Worm (Caenorhabditis elegans): ENCODE measurements around the gene srj-25.

The srj-25 gene

DNA sequence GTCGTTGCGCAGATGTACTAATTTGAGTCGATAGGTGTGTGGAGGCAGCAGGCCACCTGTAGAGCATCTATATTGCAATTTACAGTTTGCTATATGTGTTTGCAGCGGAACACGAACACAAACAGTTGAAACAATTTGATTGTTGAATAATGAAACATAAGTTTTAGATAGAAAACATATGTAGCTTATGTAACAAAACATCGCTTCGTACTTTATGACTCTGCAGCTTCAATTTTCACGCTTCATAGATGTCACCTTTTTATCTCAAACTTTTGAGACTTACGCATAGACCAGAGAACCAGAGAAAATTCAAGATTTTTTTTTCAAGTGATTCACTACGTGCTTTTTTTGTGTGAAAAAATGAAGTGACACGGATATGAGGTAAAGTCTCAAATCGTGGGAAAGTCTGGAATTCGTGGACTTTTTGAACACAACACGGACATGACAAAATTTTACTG lies 12.1 kb downstream of the srj-25 start, which contains the start of gene fbxb-72:
TSS of gene fbxb-72 (minus strand) at position 58 of the 458 bp plus-strand sequence.
- TF ChIP-seq ztf-23 (GFP tag; IDR thresholded peaks at IDR 0.05), result no peak
- no peak for TF ChIP-seq ref-1 (GFP tag; conservative IDR thresholded peaks at IDR 0.05)
- TF ChIP-seq flt-1 (GFP tag; IDR thresholded peaks at IDR 0.05), result peak; percentile 51; the same call in 1 of the 2 replicates

DNA sequence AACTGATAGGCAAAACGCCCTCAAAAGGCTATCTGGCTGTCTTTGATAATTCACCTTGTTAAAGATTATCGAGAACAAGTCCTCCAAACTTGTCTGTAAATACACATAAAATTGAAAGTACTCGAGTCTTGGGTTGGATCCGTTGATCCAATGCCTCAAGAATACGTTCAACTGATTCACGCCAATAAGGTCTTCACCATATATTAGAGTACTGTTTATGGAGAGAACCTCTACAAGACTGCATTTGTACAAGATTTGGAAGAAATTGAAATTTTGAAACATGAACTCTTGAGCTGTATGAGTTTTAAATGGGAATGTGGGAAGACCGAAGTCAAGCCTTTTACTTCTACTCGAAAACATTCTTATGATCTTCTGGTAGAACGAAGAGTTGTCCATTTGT lies 13.2 kb downstream of the srj-25 start:
- no peak for TF ChIP-seq tab-1 (GFP tag; IDR thresholded peaks at IDR 0.05)
- TF ChIP-seq T22C8.4 (GFP tag; IDR thresholded peaks at IDR 0.05), result no peak
- TF ChIP-seq ref-1 (GFP tag; conservative IDR thresholded peaks at IDR 0.05), result no peak
- no peak for TF ChIP-seq cog-1 (tag; optimal IDR thresholded peaks at IDR 0.05)
- TF ChIP-seq klf-2 (GFP tag; conservative IDR thresholded peaks at IDR 0.05), result no peak
- TF ChIP-seq ztf-23 (GFP tag; IDR thresholded peaks at IDR 0.05), result no peak
- no peak for TF ChIP-seq med-1 (GFP tag; optimal IDR thresholded peaks at IDR 0.05; ENCODE audit: insufficient read depth)
- TF ChIP-seq ztf-29 (GFP tag; IDR thresholded peaks at IDR 0.05), result no peak
- TF ChIP-seq flt-1 (GFP tag; IDR thresholded peaks at IDR 0.05), result no peak

DNA sequence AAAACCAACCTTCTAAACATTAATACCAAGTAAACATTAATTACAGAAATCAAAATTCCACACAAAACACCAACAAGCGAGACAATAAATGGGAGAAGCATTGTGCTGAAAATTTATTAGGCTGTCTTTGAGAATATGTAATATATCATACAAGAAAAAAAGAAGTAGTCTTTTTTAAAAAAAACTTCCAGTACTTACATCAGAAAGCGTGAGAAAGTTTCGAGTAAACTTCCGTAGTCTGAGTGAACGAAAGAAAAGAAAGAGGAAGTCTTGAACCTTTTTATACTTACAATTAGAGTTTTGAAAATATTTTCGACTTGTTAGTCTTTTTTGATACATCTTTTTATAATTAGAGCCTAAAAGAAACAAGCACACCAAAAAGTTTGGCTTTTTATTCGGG lies 16.3 kb downstream of the srj-25 start, which contains the start of gene srbc-40:
TSS of gene srbc-40 (minus strand) at position 101 of the 400 bp plus-strand sequence.
- TF ChIP-seq klf-2 (GFP tag; conservative IDR thresholded peaks at IDR 0.05) (no peak), ref-1 (GFP tag; conservative IDR thresholded peaks at IDR 0.05) (no peak), cog-1 (tag; optimal IDR thresholded peaks at IDR 0.05) (no peak), T22C8.4 (GFP tag; IDR thresholded peaks at IDR 0.05) (no peak), ztf-29 (GFP tag; IDR thresholded peaks at IDR 0.05) (no peak), med-1 (GFP tag; optimal IDR thresholded peaks at IDR 0.05; ENCODE audit: insufficient read depth) (no peak), tab-1 (GFP tag; IDR thresholded peaks at IDR 0.05) (no peak), ztf-23 (GFP tag; IDR thresholded peaks at IDR 0.05) (no peak), flt-1 (GFP tag; IDR thresholded peaks at IDR 0.05) (no peak)

DNA sequence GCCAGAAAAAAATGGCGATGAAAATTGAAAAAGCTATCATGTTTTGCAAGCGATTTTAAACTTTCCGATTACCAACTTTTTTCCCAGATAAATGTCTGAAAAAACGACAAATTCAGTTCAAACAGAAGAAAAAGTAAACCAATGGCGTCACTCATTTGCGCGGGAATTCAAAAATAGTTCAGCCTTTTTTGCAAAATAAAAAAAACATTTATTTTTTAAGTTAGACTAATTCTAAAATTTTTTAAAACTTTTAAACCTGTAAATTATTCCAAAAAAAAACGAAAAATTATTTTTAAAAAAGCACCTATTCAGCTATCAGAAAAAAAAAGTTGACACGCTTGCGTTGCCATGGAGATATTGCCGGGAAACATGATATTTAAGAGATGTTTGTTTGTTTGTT lies 23.2 kb downstream of the srj-25 start, which contains the start of gene cyp-33C11:
TSS of gene cyp-33C11 (minus strand) at position 101 of the 400 bp plus-strand sequence.
- no peak for TF ChIP-seq cog-1 (tag; optimal IDR thresholded peaks at IDR 0.05)
- no peak for TF ChIP-seq med-1 (GFP tag; optimal IDR thresholded peaks at IDR 0.05; ENCODE audit: insufficient read depth)
- TF ChIP-seq tab-1 (GFP tag; IDR thresholded peaks at IDR 0.05), result no peak
- no peak for TF ChIP-seq ztf-23 (GFP tag; IDR thresholded peaks at IDR 0.05)
- TF ChIP-seq klf-2 (GFP tag; conservative IDR thresholded peaks at IDR 0.05), result no peak

DNA sequence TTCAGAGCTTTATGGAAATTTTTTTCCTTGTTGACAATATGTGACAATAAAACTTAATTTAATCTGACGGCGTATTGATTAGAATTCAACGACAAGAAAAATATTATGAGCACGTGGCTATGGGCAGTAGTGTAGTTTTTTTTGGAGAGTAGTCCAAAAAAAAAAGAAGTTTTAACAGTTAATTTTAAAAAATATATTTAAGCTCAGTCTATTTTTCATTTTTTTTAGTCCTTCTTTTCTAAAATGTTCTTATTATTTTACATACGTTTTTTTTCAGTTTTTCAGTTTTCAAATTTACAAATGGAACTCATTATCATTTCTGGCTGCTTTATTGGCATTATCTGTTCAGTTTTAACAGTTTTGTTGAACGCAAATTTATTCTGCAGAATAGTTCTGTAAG lies 27.3 kb downstream of the srj-25 start, which contains the start of gene srbc-39:
TSS of gene srbc-39 (plus strand) at position 301 of the 400 bp plus-strand sequence.
- no peak for TF ChIP-seq ztf-23 (GFP tag; IDR thresholded peaks at IDR 0.05)
- no peak for TF ChIP-seq ref-1 (GFP tag; conservative IDR thresholded peaks at IDR 0.05)
- TF ChIP-seq med-1 (GFP tag; optimal IDR thresholded peaks at IDR 0.05; ENCODE audit: insufficient read depth), result no peak
- TF ChIP-seq flt-1 (GFP tag; IDR thresholded peaks at IDR 0.05), result no peak

DNA sequence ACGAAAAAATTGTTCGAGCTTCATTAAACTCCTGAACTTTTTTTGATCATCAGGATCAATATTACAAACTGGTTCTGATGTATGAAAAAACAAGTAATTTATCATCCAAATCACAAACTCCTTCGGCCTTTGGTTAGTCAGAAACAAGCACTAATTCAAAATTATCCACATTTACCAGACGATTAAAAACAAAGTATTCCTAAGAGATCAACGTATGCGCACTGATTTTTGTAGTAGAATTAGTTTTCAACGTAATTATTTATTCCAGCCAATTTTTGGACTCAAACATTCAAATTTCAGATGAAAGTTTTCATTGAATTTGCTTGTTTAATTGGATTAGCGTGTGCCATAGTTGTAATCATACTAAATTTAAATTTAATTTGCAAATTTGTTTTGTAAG lies 29.2 kb downstream of the srj-25 start, which contains the start of gene srbc-38:
TSS of gene srbc-38 (plus strand) at position 301 of the 400 bp plus-strand sequence.
- TF ChIP-seq klf-2 (GFP tag; conservative IDR thresholded peaks at IDR 0.05) (no peak), ztf-29 (GFP tag; IDR thresholded peaks at IDR 0.05) (no peak), flt-1 (GFP tag; IDR thresholded peaks at IDR 0.05) (no peak), cog-1 (tag; optimal IDR thresholded peaks at IDR 0.05) (no peak), ztf-23 (GFP tag; IDR thresholded peaks at IDR 0.05) (no peak), ref-1 (GFP tag; conservative IDR thresholded peaks at IDR 0.05) (no peak), med-1 (GFP tag; optimal IDR thresholded peaks at IDR 0.05; ENCODE audit: insufficient read depth) (no peak)

DNA sequence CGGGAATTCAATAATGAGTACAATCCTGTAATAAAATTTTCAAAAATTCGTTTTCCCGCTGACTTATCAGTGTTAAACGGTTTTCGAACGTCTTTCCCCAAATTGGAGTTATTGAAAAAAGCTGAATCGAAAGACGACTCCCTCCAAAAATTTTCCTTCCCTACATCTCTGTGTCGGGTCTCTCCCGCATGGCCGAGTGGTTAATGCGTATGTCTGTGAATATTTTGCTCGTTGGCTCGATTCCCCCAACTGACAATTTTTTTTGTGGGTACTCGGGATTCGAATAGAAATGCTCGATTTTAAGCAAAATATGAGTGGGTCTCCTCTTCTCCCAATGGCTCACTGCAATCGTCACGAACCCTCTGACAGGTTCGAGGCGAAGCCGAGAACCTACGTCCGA lies 29.6 kb downstream of the srj-25 start:
- TF ChIP-seq flt-1 (GFP tag; IDR thresholded peaks at IDR 0.05) (peak; percentile 66; the same call in 1 of the 2 replicates), ref-1 (GFP tag; conservative IDR thresholded peaks at IDR 0.05) (peak; percentile 69), ztf-23 (GFP tag; IDR thresholded peaks at IDR 0.05) (peak; percentile 68; the same call in 1 of the 2 replicates)

DNA sequence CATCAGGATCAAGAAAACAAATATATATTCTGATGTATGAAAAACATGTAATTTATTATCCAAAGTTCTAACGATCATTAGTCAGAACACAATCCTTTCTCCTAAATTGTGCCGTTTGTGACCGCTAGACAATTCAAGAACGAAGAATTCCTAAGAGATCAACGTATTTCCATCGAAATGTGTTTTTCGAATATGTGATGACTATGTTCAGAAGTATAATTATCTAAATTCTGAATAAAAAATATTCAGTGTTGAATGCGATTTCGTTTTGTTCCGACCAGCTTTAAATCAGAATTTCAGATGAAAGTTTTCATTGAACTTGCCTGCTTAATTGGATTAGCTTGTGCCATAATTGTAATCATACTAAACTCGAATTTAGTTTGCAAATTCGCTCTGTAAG lies 33.8 kb downstream of the srj-25 start, which contains the start of gene srbc-37:
TSS of gene srbc-37 (plus strand) at position 301 of the 400 bp plus-strand sequence.
- TF ChIP-seq ref-1 (GFP tag; conservative IDR thresholded peaks at IDR 0.05) (no peak), ztf-29 (GFP tag; IDR thresholded peaks at IDR 0.05) (no peak), klf-2 (GFP tag; conservative IDR thresholded peaks at IDR 0.05) (no peak), T22C8.4 (GFP tag; IDR thresholded peaks at IDR 0.05) (no peak), flt-1 (GFP tag; IDR thresholded peaks at IDR 0.05) (no peak), cog-1 (tag; optimal IDR thresholded peaks at IDR 0.05) (no peak), med-1 (GFP tag; optimal IDR thresholded peaks at IDR 0.05; ENCODE audit: insufficient read depth) (no peak), tab-1 (GFP tag; IDR thresholded peaks at IDR 0.05) (no peak), ztf-23 (GFP tag; IDR thresholded peaks at IDR 0.05) (no peak)

DNA sequence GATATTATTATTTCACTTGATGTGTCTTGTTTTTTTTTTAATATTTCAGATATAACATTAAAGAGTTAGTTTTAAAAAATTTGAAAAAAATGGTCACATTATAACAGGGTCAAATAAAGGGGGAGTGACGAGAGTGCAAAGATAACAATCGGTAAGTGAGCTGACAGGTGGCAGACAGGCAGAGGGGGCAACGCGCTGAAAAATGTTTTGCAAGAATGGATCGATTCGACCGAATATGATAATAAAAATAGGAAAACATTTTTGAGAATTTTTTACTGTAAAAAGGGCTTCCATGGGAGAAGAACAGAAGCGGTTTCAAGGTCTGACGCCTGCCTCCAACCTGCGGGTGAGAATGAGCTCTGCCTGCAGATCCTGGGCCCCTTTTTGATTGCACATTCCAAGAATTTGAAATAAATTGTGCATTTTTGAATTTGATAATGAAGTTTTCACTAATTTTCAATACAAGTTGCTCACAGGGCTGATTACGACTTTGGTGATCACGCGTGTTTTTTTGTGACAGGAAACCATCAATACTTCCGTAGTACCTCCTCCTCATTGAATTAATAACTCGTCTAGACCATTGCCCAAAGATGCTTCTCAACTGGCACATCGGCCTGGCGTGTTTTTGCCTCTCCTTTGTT lies 36.5 kb downstream of the srj-25 start, which contains the start of the genes ugt-29 and srx-5:
TSS of gene ugt-29 (minus strand) at position 101 of the 641 bp plus-strand sequence.
TSS of gene srx-5 (plus strand) at position 591 of the 641 bp plus-strand sequence.
- TF ChIP-seq cog-1 (tag; optimal IDR thresholded peaks at IDR 0.05) (no peak), med-1 (GFP tag; optimal IDR thresholded peaks at IDR 0.05; ENCODE audit: insufficient read depth) (no peak), tab-1 (GFP tag; IDR thresholded peaks at IDR 0.05) (no peak), klf-2 (GFP tag; conservative IDR thresholded peaks at IDR 0.05) (no peak), T22C8.4 (GFP tag; IDR thresholded peaks at IDR 0.05) (no peak), flt-1 (GFP tag; IDR thresholded peaks at IDR 0.05) (no peak), ztf-29 (GFP tag; IDR thresholded peaks at IDR 0.05) (no peak), ref-1 (GFP tag; conservative IDR thresholded peaks at IDR 0.05) (no peak), ztf-23 (GFP tag; IDR thresholded peaks at IDR 0.05) (no peak)

DNA sequence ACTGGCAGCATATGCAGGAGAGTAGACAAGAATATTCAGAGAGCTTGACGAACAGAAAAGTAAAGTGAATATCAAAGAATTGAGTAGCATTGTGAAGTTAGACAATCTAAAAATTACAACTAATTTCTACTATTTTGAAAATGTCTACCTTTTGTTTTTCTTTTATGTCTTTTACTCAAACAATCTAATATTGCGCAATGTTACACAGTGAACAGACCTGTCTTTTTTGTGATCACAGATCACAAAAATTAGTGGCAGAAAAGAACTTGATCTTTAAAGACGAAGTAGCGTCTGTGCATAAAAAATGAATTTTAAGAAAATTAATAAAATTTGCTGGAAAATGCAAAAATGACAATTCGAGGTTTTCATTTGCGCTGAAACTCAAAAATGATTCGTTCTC lies 37.0 kb downstream of the srj-25 start:
- no peak for TF ChIP-seq ref-1 (GFP tag; conservative IDR thresholded peaks at IDR 0.05)

Data from whole organism, midembryonic.